Worm (Caenorhabditis elegans) whole organism, midembryonic: ENCODE measurements around the gene coq-5.

Experiments
- T22C8.4 ChIP-seq: fragments of 200-800 bp; sonication (Bioruptor generic); IDR thresholded peaks from 2 replicates; pipeline ENCODE4 v1.3.6; 2022; ENCODE audit warnings: missing genetic modification characterization, missing compliant biosample characterization
- flt-1 ChIP-seq: fragments of 200-800 bp; sonication (Bioruptor generic); IDR thresholded peaks from 2 replicates; pipeline ENCODE4 v1.3.6; 2022; ENCODE audit warnings: missing genetic modification characterization, missing compliant biosample characterization
- klf-2 ChIP-seq: fragments of 200-800 bp; sonication (Bioruptor generic); conservative IDR thresholded peaks from 2 replicates; pipeline ENCODE4 v1.3.6; 2022; ENCODE audit warnings: missing genetic modification reagents, missing genetic modification characterization, missing compliant biosample characterization
- med-1 ChIP-seq: sonication (generic microtip); optimal IDR thresholded peaks from 2 replicates; lab custom pipeline; 2017; ENCODE audit warnings: missing genetic modification characterization, mild to moderate bottlenecking, missing compliant biosample characterization, antibody characterized with exemption, missing genetic modification reagents; ENCODE audit not compliant: insufficient read depth
- ref-1 ChIP-seq: fragments of 200-800 bp; sonication (Bioruptor generic); conservative IDR thresholded peaks from 2 replicates; pipeline ENCODE4 v1.3.6; 2022; ENCODE audit warnings: missing genetic modification reagents, missing genetic modification characterization, missing compliant biosample characterization
- ztf-23 ChIP-seq: fragments of 200-800 bp; sonication (Bioruptor generic); IDR thresholded peaks from 2 replicates; pipeline ENCODE4 v1.3.6; 2022; ENCODE audit warnings: missing genetic modification reagents, missing genetic modification characterization, missing compliant biosample characterization
- ztf-29 ChIP-seq: fragments of 200-800 bp; sonication (Bioruptor generic); IDR thresholded peaks from 2 replicates; pipeline ENCODE4 v1.3.6; 2022; ENCODE audit warnings: missing genetic modification reagents, missing genetic modification characterization, missing compliant biosample characterization

- TF ChIP-seq ztf-29 (GFP tag; lab: Robert Waterston, UW): no peak
- no peak for TF ChIP-seq T22C8.4
- no peak for TF ChIP-seq ztf-23
- TF ChIP-seq ref-1: no peak
- no peak for TF ChIP-seq flt-1
- no peak for TF ChIP-seq med-1
- no peak for TF ChIP-seq klf-2 (GFP tag; lab: Robert Waterston, UW)
These were observed 14.5 kb upstream of the coq-5 start for ce11 chrIII:7872776-7873175.
